Fruit fly (Drosophila melanogaster) whole organism, embryonic: ENCODE measurements around the gene lectin-28C.

ENCODE experiments used
- Asciz ChIP-seq: fragments of 200-800 bp; sonication (Bioruptor generic); optimal IDR thresholded peaks from 2 replicates; lab custom pipeline; 2017; ENCODE audit warnings: missing biosample characterization, mild to moderate bottlenecking, missing genetic modification characterization, missing genetic modification reagents
- Bgb ChIP-seq: fragments of 200-800 bp; sonication (Bioruptor generic); IDR thresholded peaks from 2 replicates; pipeline ENCODE4 v1.3.6; 2022; ENCODE audit warnings: missing biosample characterization, missing genetic modification characterization; ENCODE audit not compliant: partially characterized antibody
- CG11398 ChIP-seq: fragments of 200-800 bp; sonication (Bioruptor generic); optimal IDR thresholded peaks from 2 replicates; lab custom pipeline; 2016; ENCODE audit warnings: missing biosample characterization, missing genetic modification characterization
- CG12236 ChIP-seq: fragments of 200-800 bp; sonication (Bioruptor generic); optimal IDR thresholded peaks from 2 replicates; lab custom pipeline; 2016; ENCODE audit warnings: missing biosample characterization, missing genetic modification characterization
- CG13287 ChIP-seq: fragments of 200-800 bp; sonication (Bioruptor generic); IDR thresholded peaks from 2 replicates; pipeline ENCODE4 v1.3.6; 2022; ENCODE audit warnings: missing biosample characterization, missing genetic modification characterization; ENCODE audit not compliant: partially characterized antibody
- CG13624 ChIP-seq: fragments of 200-800 bp; sonication (Bioruptor generic); optimal IDR thresholded peaks from 2 replicates; lab custom pipeline; 2016; ENCODE audit warnings: missing biosample characterization, missing genetic modification characterization
- CG13894 ChIP-seq: fragments of 200-800 bp; sonication (Bioruptor generic); optimal IDR thresholded peaks from 3 replicates; lab custom pipeline; 2018; ENCODE audit warnings: missing biosample characterization, mild to moderate bottlenecking, missing genetic modification characterization, moderate library complexity
- CG14965 ChIP-seq: fragments of 200-800 bp; sonication (Bioruptor generic); optimal IDR thresholded peaks from 2 replicates; lab custom pipeline; 2016; ENCODE audit warnings: missing biosample characterization, missing genetic modification characterization, borderline replicate concordance
- CG32772 ChIP-seq: fragments of 200-800 bp; sonication (Bioruptor generic); IDR thresholded peaks from 2 replicates; pipeline ENCODE4 v1.3.6; 2022; ENCODE audit warnings: missing biosample characterization, missing genetic modification characterization
- CG3995 ChIP-seq: fragments of 200-800 bp; sonication (Bioruptor generic); optimal IDR thresholded peaks from 3 replicates; lab custom pipeline; 2016; ENCODE audit warnings: missing biosample characterization, missing genetic modification characterization
- CG43689 ChIP-seq: fragments of 200-800 bp; sonication (Bioruptor generic); IDR thresholded peaks from 2 replicates; pipeline ENCODE4 v1.3.6; 2022; ENCODE audit warnings: missing biosample characterization, missing genetic modification characterization
- CG4617 ChIP-seq: fragments of 200-800 bp; sonication (Bioruptor generic); optimal IDR thresholded peaks from 3 replicates; lab custom pipeline; 2016; ENCODE audit warnings: missing biosample characterization, missing genetic modification characterization, borderline replicate concordance
- CG4730 ChIP-seq: fragments of 200-800 bp; sonication (Bioruptor generic); IDR thresholded peaks from 2 replicates; pipeline ENCODE4 v1.3.6; 2022; ENCODE audit warnings: missing biosample characterization, missing genetic modification characterization
- CG6765 ChIP-seq: fragments of 200-800 bp; sonication (Bioruptor generic); optimal IDR thresholded peaks from 3 replicates; lab custom pipeline; 2017; ENCODE audit warnings: missing biosample characterization, mild to moderate bottlenecking, missing genetic modification characterization
- CG7271 ChIP-seq: fragments of 200-800 bp; sonication (Bioruptor generic); optimal IDR thresholded peaks from 2 replicates; lab custom pipeline; 2018; ENCODE audit warnings: missing biosample characterization, mild to moderate bottlenecking, missing genetic modification characterization, moderate library complexity
- CG7357 ChIP-seq: fragments of 200-800 bp; sonication (Bioruptor generic); IDR thresholded peaks from 3 replicates; pipeline ENCODE4 v1.3.6; 2022; ENCODE audit warnings: missing biosample characterization, missing genetic modification characterization
- CG7745 ChIP-seq: fragments of 200-800 bp; sonication (Bioruptor generic); optimal IDR thresholded peaks from 2 replicates; lab custom pipeline; 2018; ENCODE audit warnings: missing biosample characterization, mild to moderate bottlenecking, missing genetic modification characterization, moderate library complexity
- CG8359 ChIP-seq: fragments of 200-800 bp; sonication (Bioruptor generic); optimal IDR thresholded peaks from 2 replicates; lab custom pipeline; 2017; ENCODE audit warnings: missing biosample characterization, mild to moderate bottlenecking, missing genetic modification characterization, borderline replicate concordance
- CG9609 ChIP-seq: fragments of 200-800 bp; sonication (Bioruptor generic); optimal IDR thresholded peaks from 3 replicates; lab custom pipeline; 2016; ENCODE audit warnings: missing biosample characterization, missing genetic modification characterization
- Chrac-16 ChIP-seq: fragments of 200-800 bp; sonication (Bioruptor generic); optimal IDR thresholded peaks from 3 replicates; lab custom pipeline; 2016; ENCODE audit warnings: missing biosample characterization, missing genetic modification characterization
- D19A ChIP-seq: fragments of 200-800 bp; optimal IDR thresholded peaks from 3 replicates; lab custom pipeline; 2019; ENCODE audit warnings: missing biosample characterization, mild to moderate bottlenecking, missing genetic modification characterization, moderate library complexity
- Ets65A ChIP-seq: fragments of 200-800 bp; sonication (Bioruptor generic); peaks from one replicate; lab custom pipeline; 2016; ENCODE audit warnings: missing biosample characterization, missing genetic modification characterization
- GATAe ChIP-seq: fragments of 200-800 bp; sonication (Bioruptor generic); conservative IDR thresholded peaks from 2 replicates; pipeline ENCODE4 v1.3.6; 2022; ENCODE audit warnings: missing biosample characterization, missing genetic modification characterization
- Meics ChIP-seq: fragments of 200-800 bp; sonication (Bioruptor generic); optimal IDR thresholded peaks from 2 replicates; lab custom pipeline; 2017; ENCODE audit warnings: missing biosample characterization, mild to moderate bottlenecking, missing genetic modification characterization
- NK7.1 ChIP-seq: fragments of 200-800 bp; sonication (Bioruptor generic); optimal IDR thresholded peaks from 3 replicates; lab custom pipeline; 2016; ENCODE audit warnings: missing biosample characterization, missing genetic modification characterization
- Ptx1 ChIP-seq: fragments of 200-800 bp; sonication (Bioruptor generic); IDR thresholded peaks from 2 replicates; pipeline ENCODE4 v1.3.6; 2022; ENCODE audit warnings: missing biosample characterization, missing genetic modification characterization
- Six4 ChIP-seq: fragments of 200-800 bp; sonication (Bioruptor generic); optimal IDR thresholded peaks from 2 replicates; lab custom pipeline; 2016; ENCODE audit warnings: missing biosample characterization, missing genetic modification characterization
- Spps ChIP-seq: fragments of 200-800 bp; sonication (Bioruptor generic); optimal IDR thresholded peaks from 2 replicates; lab custom pipeline; 2018; ENCODE audit warnings: missing biosample characterization, mild to moderate bottlenecking, missing genetic modification characterization
- Sry-β ChIP-seq: fragments of 200-800 bp; sonication (Bioruptor generic); optimal IDR thresholded peaks from 2 replicates; lab custom pipeline; 2018; ENCODE audit warnings: missing biosample characterization, mild to moderate bottlenecking, missing genetic modification characterization, moderate library complexity
- Sry-δ ChIP-seq: fragments of 200-800 bp; sonication (Bioruptor generic); optimal IDR thresholded peaks from 2 replicates; lab custom pipeline; 2016; ENCODE audit warnings: missing biosample characterization, missing genetic modification characterization
- Trl ChIP-seq, 3 experiments: fragments of >200 bp in 2 of 3; fragments of 200-800 bp in 1 of 3; sonication (Bioruptor generic) in 1 of 3; optimal IDR thresholded peaks; 2 replicates in 1 of 3; 3 replicates in 2 of 3; lab custom pipeline; 2016 to 2017; ENCODE audit warnings: missing biosample characterization in 1 of 3, missing genetic modification characterization in 1 of 3
- Xrp1 ChIP-seq: fragments of 200-800 bp; sonication (Bioruptor generic); IDR thresholded peaks from 2 replicates; pipeline ENCODE4 v1.3.6; 2022; ENCODE audit warnings: missing biosample characterization, missing genetic modification characterization
- bbx ChIP-seq: fragments of 200-800 bp; sonication (Bioruptor generic); IDR thresholded peaks from 2 replicates; pipeline ENCODE4 v1.3.6; 2022; ENCODE audit warnings: missing biosample characterization, missing genetic modification characterization; ENCODE audit not compliant: partially characterized antibody
- bowl ChIP-seq: fragments of 200-800 bp; sonication (Bioruptor generic); IDR thresholded peaks from 2 replicates; pipeline ENCODE4 v1.3.6; 2022; ENCODE audit warnings: missing biosample characterization, missing genetic modification characterization
- chm ChIP-seq: fragments of 200-800 bp; sonication (Bioruptor generic); IDR thresholded peaks from 2 replicates; pipeline ENCODE4 v1.3.6; 2022; ENCODE audit warnings: missing biosample characterization, missing genetic modification characterization
- da ChIP-seq: fragments of 200-800 bp; sonication (Bioruptor generic); optimal IDR thresholded peaks from 2 replicates; lab custom pipeline; 2016; ENCODE audit warnings: missing biosample characterization, missing genetic modification characterization
- dm ChIP-seq: fragments of 200-800 bp; sonication (Bioruptor generic); optimal IDR thresholded peaks from 3 replicates; lab custom pipeline; 2016; ENCODE audit warnings: missing biosample characterization, missing genetic modification characterization
- dpn ChIP-seq, 2 experiments: fragments of 200-800 bp; sonication (Bioruptor generic); optimal IDR thresholded peaks; 3 replicates each; lab custom pipeline; 2016; ENCODE audit warnings: missing biosample characterization in 2 of 2, missing genetic modification characterization in 2 of 2
- exex ChIP-seq: fragments of 200-800 bp; sonication (Bioruptor generic); optimal IDR thresholded peaks from 4 replicates; lab custom pipeline; 2018; ENCODE audit warnings: missing biosample characterization, mild to moderate bottlenecking, missing genetic modification characterization, moderate library complexity
- gcm2 ChIP-seq: fragments of 200-800 bp; sonication (Bioruptor generic); optimal IDR thresholded peaks from 2 replicates; lab custom pipeline; 2016; ENCODE audit warnings: missing biosample characterization, missing genetic modification characterization
- hb ChIP-seq: fragments of 200-800 bp; sonication (Bioruptor generic); IDR thresholded peaks from 3 replicates; pipeline ENCODE4 v1.3.6; 2022; ENCODE audit warnings: missing biosample characterization, missing genetic modification characterization; ENCODE audit not compliant: partially characterized antibody
- hbn ChIP-seq: fragments of 200-800 bp; sonication (Bioruptor generic); IDR thresholded peaks from 2 replicates; pipeline ENCODE4 v1.3.6; 2022; ENCODE audit warnings: missing biosample characterization, missing genetic modification characterization; ENCODE audit not compliant: partially characterized antibody
- her ChIP-seq: fragments of 200-800 bp; sonication (Bioruptor generic); optimal IDR thresholded peaks from 2 replicates; lab custom pipeline; 2016; ENCODE audit warnings: missing biosample characterization, missing genetic modification characterization
- ind ChIP-seq: fragments of 200-800 bp; sonication (Bioruptor generic); optimal IDR thresholded peaks from 3 replicates; lab custom pipeline; 2016; ENCODE audit warnings: missing biosample characterization, missing genetic modification characterization
- jumu ChIP-seq: fragments of 200-800 bp; sonication (Bioruptor generic); optimal IDR thresholded peaks from 3 replicates; lab custom pipeline; 2016; ENCODE audit warnings: missing biosample characterization, missing genetic modification characterization
- pho ChIP-seq: fragments of 200-800 bp; sonication (Bioruptor generic); optimal IDR thresholded peaks from 2 replicates; lab custom pipeline; 2016; ENCODE audit warnings: missing biosample characterization, missing genetic modification characterization
- pnt ChIP-seq: fragments of 200-800 bp; sonication (Bioruptor generic); optimal IDR thresholded peaks from 3 replicates; lab custom pipeline; 2016; ENCODE audit warnings: missing biosample characterization, missing genetic modification characterization
- sens-2 ChIP-seq: fragments of 200-800 bp; sonication (Bioruptor generic); IDR thresholded peaks from 2 replicates; pipeline ENCODE4 v1.3.6; 2022; ENCODE audit warnings: missing biosample characterization, missing genetic modification characterization
- sug ChIP-seq: fragments of 200-800 bp; optimal IDR thresholded peaks from 2 replicates; lab custom pipeline; 2019; ENCODE audit warnings: missing biosample characterization, mild to moderate bottlenecking, missing genetic modification characterization, moderate library complexity
- vnd ChIP-seq: fragments of 200-800 bp; sonication (Bioruptor generic); IDR thresholded peaks from 3 replicates; pipeline ENCODE4 v1.3.6; 2022; ENCODE audit warnings: missing biosample characterization, missing genetic modification characterization; ENCODE audit not compliant: partially characterized antibody
- wor ChIP-seq: fragments of 200-800 bp; sonication (Bioruptor generic); IDR thresholded peaks from 2 replicates; pipeline ENCODE4 v1.3.6; 2022; ENCODE audit warnings: missing biosample characterization, missing genetic modification characterization

Gene lectin-28C

DNA sequence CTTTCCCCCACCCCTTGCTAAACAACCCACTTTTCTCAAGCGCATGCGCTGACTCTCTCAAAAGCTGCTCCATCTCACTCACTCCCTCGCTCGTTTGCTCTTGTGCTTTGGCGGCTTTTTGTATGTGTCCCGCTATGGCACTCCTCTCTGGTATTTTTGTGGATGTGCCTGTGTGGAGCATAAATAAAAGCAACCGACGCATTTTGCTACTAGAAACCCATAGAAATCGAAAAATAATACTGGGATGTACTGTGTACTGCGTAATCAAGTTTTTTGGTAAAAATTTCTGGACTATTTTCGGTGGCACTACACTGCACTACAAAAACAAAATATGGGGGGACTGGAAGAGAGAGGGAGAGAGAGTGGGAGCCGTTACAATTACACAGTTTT is 47.2 kb upstream of the lectin-28C start (continued):
- no peak for TF ChIP-seq Chrac-16
- no peak for TF ChIP-seq CG4730 (GFP tag; lab: Robert Waterston, UW)
- TF ChIP-seq Asciz: no peak
- no peak for TF ChIP-seq jumu (GFP tag; lab: Kevin White, UChicago)
- TF ChIP-seq bbx (GFP tag; lab: Robert Waterston, UW): no peak
- TF ChIP-seq hb (GFP tag; lab: Robert Waterston, UW): no peak
- TF ChIP-seq Sry-β (GFP tag; lab: Kevin White, UChicago): no peak
- no peak for TF ChIP-seq CG3995 (GFP tag; lab: Kevin White, UChicago)
- TF ChIP-seq Sry-δ: peak; percentile 13
- peak; percentile 58; the same call in 1 of the 2 replicates for TF ChIP-seq CG13287 (GFP tag; lab: Robert Waterston, UW)
- TF ChIP-seq gcm2 (GFP tag; lab: Kevin White, UChicago): no peak
- peak; percentile 25 for TF ChIP-seq Meics
- no peak for TF ChIP-seq Six4 (GFP tag; lab: Kevin White, UChicago)
- TF ChIP-seq vnd: no peak
- TF ChIP-seq CG32772: no peak
- TF ChIP-seq CG13894 (tag; lab: Kevin White, UChicago): peak; percentile 61
- TF ChIP-seq Ets65A: no peak
- TF ChIP-seq ind (GFP tag; lab: Kevin White, UChicago): no peak
- 0 out of 2 replicates have a peak, but pooled peaks have one; percentile 7 for TF ChIP-seq Ptx1 (GFP tag; lab: Robert Waterston, UW)
- no peak for TF ChIP-seq pnt (GFP tag; lab: Kevin White, UChicago)
- TF ChIP-seq CG43689: no peak
- TF ChIP-seq CG8359 (GFP tag; lab: Kevin White, UChicago): no peak
- peak; percentile 61 for TF ChIP-seq CG13624 (GFP tag; lab: Kevin White, UChicago)
- no peak for TF ChIP-seq dpn (GFP tag; optimal IDR thresholded peaks at IDR 0.05; lab: Kevin White, UChicago)
- no peak for TF ChIP-seq CG14965 (GFP tag; lab: Kevin White, UChicago)
- no peak for TF ChIP-seq wor (GFP tag; lab: Robert Waterston, UW)
- no peak for TF ChIP-seq NK7.1 (GFP tag; lab: Kevin White, UChicago)
- no peak for TF ChIP-seq bowl (GFP tag; lab: Robert Waterston, UW)
- TF ChIP-seq CG4617: no peak
- TF ChIP-seq sug (tag; lab: Kevin White, UChicago): peak; percentile 39
- no peak for TF ChIP-seq da (GFP tag; lab: Kevin White, UChicago)
- TF ChIP-seq Bgb (GFP tag; lab: Robert Waterston, UW): peak; percentile 61; the same call in 1 of the 2 replicates
- TF ChIP-seq CG6765 (GFP tag; lab: Kevin White, UChicago): no peak
- peak; percentile 22 for TF ChIP-seq pho (GFP tag; lab: Kevin White, UChicago)
- TF ChIP-seq CG7271 (tag; lab: Kevin White, UChicago): no peak
- TF ChIP-seq CG12236 (GFP tag; lab: Kevin White, UChicago): no peak
- no peak for TF ChIP-seq D19A (tag; lab: Kevin White, UChicago)
- TF ChIP-seq dm: no peak
- peak; percentile 83 to 97 for TF ChIP-seq Trl (optimal IDR thresholded peaks at IDR 0.05; lab: Kevin White, UChicago)
- TF ChIP-seq Trl (GFP tag; optimal IDR thresholded peaks at IDR 0.05; lab: Kevin White, UChicago): peak; percentile 64
- peak; percentile 45; the same call in 1 of the 2 replicates for TF ChIP-seq chm (GFP tag; lab: Robert Waterston, UW)
- TF ChIP-seq Spps (tag; lab: Kevin White, UChicago): no peak
- no peak for TF ChIP-seq CG11398
- no peak for TF ChIP-seq sens-2
- no peak for TF ChIP-seq CG7357 (GFP tag; lab: Robert Waterston, UW)
- TF ChIP-seq Xrp1 (GFP tag; lab: Robert Waterston, UW): no peak
- peak; percentile 26 for TF ChIP-seq hbn (GFP tag; lab: Robert Waterston, UW)
- TF ChIP-seq GATAe (GFP tag; lab: Robert Waterston, UW): no peak
- TF ChIP-seq her (GFP tag; lab: Kevin White, UChicago): peak; percentile 5
- no peak for TF ChIP-seq CG7745 (tag; lab: Kevin White, UChicago)
- TF ChIP-seq exex (tag; lab: Kevin White, UChicago): no peak
- TF ChIP-seq CG9609 (GFP tag; lab: Kevin White, UChicago): no peak
